Fruit fly (Drosophila melanogaster): Measurements from ENCODE around the gene NTPase.
A peak's percentile ranks its signal among the peaks of the same experiment; 100 is the strongest.

The NTPase gene

DNA sequence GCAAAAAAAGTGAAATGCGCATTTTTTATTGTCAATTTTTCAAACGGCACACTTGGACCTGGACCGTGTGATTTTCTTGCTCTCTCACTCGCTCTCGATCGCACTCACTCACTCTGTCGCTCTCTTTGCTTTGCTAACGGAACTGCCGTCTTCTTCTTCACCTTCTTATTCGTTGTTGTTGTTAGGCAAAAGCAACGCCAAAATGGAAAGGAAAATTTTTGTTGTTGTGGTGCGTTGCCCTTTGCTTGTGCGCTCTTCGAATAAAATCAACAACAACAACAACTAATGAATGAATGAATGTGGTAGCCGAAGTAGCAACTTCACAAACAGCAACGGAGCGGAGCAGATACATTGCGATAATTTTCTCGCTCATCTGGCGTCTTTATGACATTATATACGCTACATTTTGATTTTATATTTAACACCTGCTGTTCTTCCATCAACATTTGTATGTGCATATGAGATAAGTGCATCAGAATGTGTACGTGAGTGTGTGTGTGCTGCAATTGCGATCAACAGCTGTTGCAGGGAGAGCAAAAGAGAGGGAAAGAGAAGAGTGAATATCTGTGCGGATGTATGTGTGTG is 3.3 kb upstream of the NTPase start (continued):
- TF ChIP-seq cg (GFP tag; optimal IDR thresholded peaks at IDR 0.05) (peak; percentile 84), CG9727 (GFP tag; optimal IDR thresholded peaks at IDR 0.05) (no peak), eve (GFP tag; optimal IDR thresholded peaks at IDR 0.05) (peak in 1 of 2 experiments; percentile 84), sob (GFP tag; IDR thresholded peaks at IDR 0.05) (no peak), CG14050 (GFP tag; IDR thresholded peaks at IDR 0.05) (no peak), Med (GFP tag) (peak; percentile 72), CG33557 (GFP tag; optimal IDR thresholded peaks at IDR 0.05) (no peak), Opbp (GFP tag; IDR thresholded peaks at IDR 0.05; ENCODE audit: partially characterized antibody) (no peak), da (GFP tag; optimal IDR thresholded peaks at IDR 0.05) (no peak), Doc2 (GFP tag; IDR thresholded peaks at IDR 0.05) (no peak), fd96Cb (tag; optimal IDR thresholded peaks at IDR 0.05) (no peak), kni (GFP tag; optimal IDR thresholded peaks at IDR 0.05) (peak; percentile 52), D (optimal IDR thresholded peaks at IDR 0.05) (peak; percentile 64), D (GFP tag; optimal IDR thresholded peaks at IDR 0.05) (no peak), twi (tag; optimal IDR thresholded peaks at IDR 0.05) (peak; percentile 75), ac (GFP tag; optimal IDR thresholded peaks at IDR 0.05) (peak; percentile 63), CG10147 (GFP tag; optimal IDR thresholded peaks at IDR 0.05) (no peak), CG13894 (tag; optimal IDR thresholded peaks at IDR 0.05) (no peak), psq (GFP tag; optimal IDR thresholded peaks at IDR 0.05) (peak; percentile 30), insv (GFP tag; optimal IDR thresholded peaks at IDR 0.05) (peak in 1 of 2 experiments; percentile 8), gro (GFP tag; optimal IDR thresholded peaks at IDR 0.05) (no peak), MTF-1 (GFP tag; optimal IDR thresholded peaks at IDR 0.05; ENCODE audit: borderline replicate concordance) (no peak), CG17802 (tag; optimal IDR thresholded peaks at IDR 0.05) (no peak), sens (GFP tag) (peak; percentile 28), nau (GFP tag; optimal IDR thresholded peaks at IDR 0.05) (peak; percentile 24), CG17385 (GFP tag; optimal IDR thresholded peaks at IDR 0.05) (peak; percentile 90), CG1529 (GFP tag; optimal IDR thresholded peaks at IDR 0.05) (no peak), vvl (GFP tag; IDR thresholded peaks at IDR 0.05) (no peak), CG10267 (tag; optimal IDR thresholded peaks at IDR 0.05) (no peak), rib (GFP tag; IDR thresholded peaks at IDR 0.05) (peak; percentile 42; the same call in 1 of the 2 replicates), nerfin-1 (tag; optimal IDR thresholded peaks at IDR 0.05) (peak; percentile 37), CG8924 (tag; optimal IDR thresholded peaks at IDR 0.05) (peak; percentile 45), CG10209 (GFP tag; optimal IDR thresholded peaks at IDR 0.05) (no peak), trem (tag; optimal IDR thresholded peaks at IDR 0.05) (peak; percentile 54), CG17361 (GFP tag; IDR thresholded peaks at IDR 0.05) (no peak), bcd (GFP tag; optimal IDR thresholded peaks at IDR 0.05) (no peak), Blimp-1 (GFP tag; optimal IDR thresholded peaks at IDR 0.05) (peak; percentile 53), CG15479 (GFP tag; optimal IDR thresholded peaks at IDR 0.05) (peak; percentile 93), CG7745 (tag; optimal IDR thresholded peaks at IDR 0.05) (no peak), HmgZ (tag; optimal IDR thresholded peaks at IDR 0.05) (no peak), tna (GFP tag; IDR thresholded peaks at IDR 0.05; ENCODE audit: partially characterized antibody) (no peak), repo (GFP tag; optimal IDR thresholded peaks at IDR 0.05) (no peak), zen (tag; optimal IDR thresholded peaks at IDR 0.05) (peak; percentile 34), E2f2 (GFP tag; IDR thresholded peaks at IDR 0.05) (no peak), CG2199 (GFP tag; IDR thresholded peaks at IDR 0.05) (0 out of 3 replicates have a peak, but pooled peaks have one; percentile 9), gsb (GFP tag; IDR thresholded peaks at IDR 0.05) (no peak), Aef1 (GFP tag; IDR thresholded peaks at IDR 0.05) (peak; percentile 51), CG12659 (GFP tag; optimal IDR thresholded peaks at IDR 0.05) (no peak), fu2 (GFP tag; optimal IDR thresholded peaks at IDR 0.05) (no peak), BtbVII (GFP tag; optimal IDR thresholded peaks at IDR 0.05) (no peak)

Measured in whole organism, embryonic.